Worm (Caenorhabditis elegans) whole organism, mixed stage, embryonic: ENCODE results near the gene mtpn-1.

Source experiments
- hlh-1 ChIP-seq: fragments of 150-350 bp; optimal IDR thresholded peaks from 2 replicates; lab custom pipeline; 2014; ENCODE audit warnings: missing biosample characterization, missing genetic modification reagents, missing genetic modification characterization
- lin-13 ChIP-seq: fragments of 150-350 bp; optimal IDR thresholded peaks from 2 replicates; lab custom pipeline; 2014; ENCODE audit warnings: missing biosample characterization, missing genetic modification characterization
- nhr-12 ChIP-seq: fragments of 150-350 bp; optimal IDR thresholded peaks from 2 replicates; lab custom pipeline; 2014; ENCODE audit warnings: missing biosample characterization, missing genetic modification characterization
- nhr-237 ChIP-seq: fragments of 150-350 bp; optimal IDR thresholded peaks from 2 replicates; lab custom pipeline; 2014; ENCODE audit warnings: missing biosample characterization, missing genetic modification characterization
- nhr-28 ChIP-seq: fragments of 150-350 bp; optimal IDR thresholded peaks from 2 replicates; lab custom pipeline; 2014; ENCODE audit warnings: missing biosample characterization, missing genetic modification characterization
- pha-4 ChIP-seq: fragments of 150-350 bp; optimal IDR thresholded peaks from 2 replicates; lab custom pipeline; 2018; ENCODE audit warnings: missing biosample characterization, missing genetic modification reagents, missing genetic modification characterization
- snpc-4 ChIP-seq: fragments of 150-350 bp; optimal IDR thresholded peaks from 2 replicates; lab custom pipeline; 2014; ENCODE audit warnings: missing biosample characterization, missing genetic modification characterization
- ztf-11 ChIP-seq: fragments of 150-350 bp; optimal IDR thresholded peaks from 2 replicates; lab custom pipeline; 2014; ENCODE audit warnings: missing biosample characterization, missing genetic modification characterization

ce11 chrX:2435353-2435752 lies 28.1 kb downstream of the mtpn-1 start:
- TF ChIP-seq ztf-11 (tag; lab: Kevin White, UChicago) (no peak), nhr-237 (no peak), lin-13 (tag; lab: Kevin White, UChicago) (no peak), pha-4 (tag; lab: Kevin White, UChicago) (no peak), hlh-1 (no peak), snpc-4 (tag; lab: Kevin White, UChicago) (no peak), nhr-12 (no peak), nhr-28 (no peak)
